Worm (Caenorhabditis elegans) whole organism, L3 larva: ENCODE results near the gene prx-2.

Source experiments
- R02D3.7 ChIP-seq: fragments of 150-350 bp; optimal IDR thresholded peaks from 2 replicates; lab custom pipeline; 2014; ENCODE audit warnings: missing biosample characterization, missing genetic modification characterization
- ZK546.5 ChIP-seq: sonication (generic microtip); optimal IDR thresholded peaks from 2 replicates; lab custom pipeline; 2017; ENCODE audit warnings: missing biosample characterization, missing genetic modification characterization
- ama-1 ChIP-seq: fragments of 150-350 bp; optimal IDR thresholded peaks from 2 replicates; lab custom pipeline; 2018
- ceh-16 ChIP-seq: sonication (generic microtip); optimal IDR thresholded peaks from 2 replicates; lab custom pipeline; 2017; ENCODE audit warnings: missing biosample characterization, missing genetic modification characterization
- ceh-28 ChIP-seq: fragments of 150-350 bp; optimal IDR thresholded peaks from 2 replicates; lab custom pipeline; 2014; ENCODE audit warnings: missing biosample characterization, missing genetic modification reagents, missing genetic modification characterization
- ceh-9 ChIP-seq: sonication (generic microtip); optimal IDR thresholded peaks from 2 replicates; lab custom pipeline; 2018; ENCODE audit warnings: missing biosample characterization, missing genetic modification characterization
- daf-12 ChIP-seq: fragments of 150-350 bp; optimal IDR thresholded peaks from 2 replicates; lab custom pipeline; 2014; ENCODE audit warnings: missing biosample characterization, missing genetic modification reagents, missing genetic modification characterization
- egl-27 ChIP-seq: sonication (generic microtip); optimal IDR thresholded peaks from 4 replicates; lab custom pipeline; 2017; ENCODE audit warnings: missing biosample characterization, missing genetic modification reagents, missing genetic modification characterization
- elt-1 ChIP-seq: fragments of 150-350 bp; optimal IDR thresholded peaks from 2 replicates; lab custom pipeline; 2014; ENCODE audit warnings: missing biosample characterization, missing genetic modification characterization
- elt-2 ChIP-seq: sonication (generic microtip); optimal IDR thresholded peaks from 2 replicates; lab custom pipeline; 2016; ENCODE audit warnings: missing genetic modification reagents, mild to moderate bottlenecking, missing genetic modification characterization, missing compliant biosample characterization
- elt-3 ChIP-seq, 3 experiments: fragments of 150-350 bp in 1 of 3; sonication (generic microtip) in 2 of 3; optimal IDR thresholded peaks; 2 replicates in 2 of 3; 4 replicates in 1 of 3; lab custom pipeline; 2014 to 2017; ENCODE audit warnings: missing biosample characterization in 3 of 3, missing genetic modification characterization in 3 of 3
- eor-1 ChIP-seq, 2 experiments: fragments of 150-350 bp; optimal IDR thresholded peaks; 2 replicates each; lab custom pipeline; 2014 to 2018; ENCODE audit warnings: missing biosample characterization in 2 of 2, missing genetic modification characterization in 2 of 2
- fkh-10 ChIP-seq: sonication (generic microtip); optimal IDR thresholded peaks from 2 replicates; lab custom pipeline; 2017; ENCODE audit warnings: missing biosample characterization, missing genetic modification reagents, missing genetic modification characterization
- fos-1 ChIP-seq: fragments of 150-350 bp; optimal IDR thresholded peaks from 2 replicates; lab custom pipeline; 2014; ENCODE audit warnings: missing biosample characterization, missing genetic modification characterization
- jun-1 ChIP-seq: fragments of 150-350 bp; optimal IDR thresholded peaks from 2 replicates; lab custom pipeline; 2014; ENCODE audit warnings: missing biosample characterization, missing genetic modification reagents, missing genetic modification characterization
- lin-15B ChIP-seq: fragments of 150-350 bp; optimal IDR thresholded peaks from 2 replicates; lab custom pipeline; 2014; ENCODE audit warnings: missing biosample characterization, missing genetic modification characterization
- lsy-12 ChIP-seq: sonication (generic microtip); optimal IDR thresholded peaks from 2 replicates; lab custom pipeline; 2016; ENCODE audit warnings: mild to moderate bottlenecking, missing genetic modification characterization, missing compliant biosample characterization
- mml-1 ChIP-seq: fragments of 150-350 bp; sonication (generic microtip); optimal IDR thresholded peaks from 3 replicates; lab custom pipeline; 2014; ENCODE audit warnings: missing biosample characterization, missing genetic modification characterization
- nhr-11 ChIP-seq: fragments of 150-350 bp; optimal IDR thresholded peaks from 2 replicates; lab custom pipeline; 2014; ENCODE audit warnings: missing biosample characterization, missing genetic modification characterization
- nhr-12 ChIP-seq: fragments of 150-350 bp; optimal IDR thresholded peaks from 2 replicates; lab custom pipeline; 2014; ENCODE audit warnings: missing biosample characterization, missing genetic modification characterization
- nhr-23 ChIP-seq: fragments of 150-350 bp; optimal IDR thresholded peaks from 2 replicates; lab custom pipeline; 2014; ENCODE audit warnings: missing biosample characterization, missing genetic modification reagents, missing genetic modification characterization
- nhr-237 ChIP-seq: fragments of 150-350 bp; optimal IDR thresholded peaks from 2 replicates; lab custom pipeline; 2014; ENCODE audit warnings: missing biosample characterization, missing genetic modification characterization
- nhr-25 ChIP-seq: sonication (generic microtip); optimal IDR thresholded peaks from 2 replicates; lab custom pipeline; 2017; ENCODE audit warnings: missing biosample characterization, missing genetic modification characterization
- nhr-28 ChIP-seq: fragments of 150-350 bp; optimal IDR thresholded peaks from 2 replicates; lab custom pipeline; 2014; ENCODE audit warnings: missing biosample characterization, missing genetic modification characterization
- nhr-43 ChIP-seq: sonication (generic microtip); optimal IDR thresholded peaks from 2 replicates; lab custom pipeline; 2016; ENCODE audit warnings: mild to moderate bottlenecking, missing genetic modification characterization, missing compliant biosample characterization; ENCODE audit not compliant: poor library complexity, severe bottlenecking
- nhr-76 ChIP-seq: fragments of 150-350 bp; sonication (generic microtip); optimal IDR thresholded peaks from 5 replicates; lab custom pipeline; 2014; ENCODE audit warnings: missing biosample characterization, missing genetic modification characterization
- nhr-77 ChIP-seq: fragments of 150-350 bp; optimal IDR thresholded peaks from 2 replicates; lab custom pipeline; 2014; ENCODE audit warnings: missing biosample characterization, missing genetic modification characterization
- pha-4 ChIP-seq: fragments of 150-350 bp; optimal IDR thresholded peaks from 2 replicates; lab custom pipeline; 2014; ENCODE audit warnings: missing biosample characterization, missing genetic modification reagents, missing genetic modification characterization
- pqm-1 ChIP-seq: fragments of 150-350 bp; optimal IDR thresholded peaks from 2 replicates; lab custom pipeline; 2017; ENCODE audit warnings: missing biosample characterization, missing genetic modification characterization, inconsistent platforms
- sea-2 ChIP-seq: fragments of 150-350 bp; sonication (generic microtip); optimal IDR thresholded peaks from 4 replicates; lab custom pipeline; 2014; ENCODE audit warnings: missing biosample characterization, missing genetic modification reagents, missing genetic modification characterization
- skn-1 ChIP-seq: fragments of 150-350 bp; optimal IDR thresholded peaks from 2 replicates; lab custom pipeline; 2014; ENCODE audit warnings: missing biosample characterization, missing genetic modification characterization
- unc-62 ChIP-seq: fragments of 150-350 bp; sonication (generic microtip); optimal IDR thresholded peaks from 4 replicates; lab custom pipeline; 2014; ENCODE audit warnings: missing biosample characterization, missing genetic modification reagents, missing genetic modification characterization
- zag-1 ChIP-seq: fragments of 150-350 bp; optimal IDR thresholded peaks from 2 replicates; lab custom pipeline; 2014; ENCODE audit warnings: missing biosample characterization, missing genetic modification characterization
- ztf-11 ChIP-seq: fragments of 150-350 bp; optimal IDR thresholded peaks from 2 replicates; lab custom pipeline; 2014; ENCODE audit warnings: missing biosample characterization, missing genetic modification characterization
- ztf-4 ChIP-seq: fragments of 150-350 bp; optimal IDR thresholded peaks from 2 replicates; lab custom pipeline; 2014; ENCODE audit warnings: missing biosample characterization, missing genetic modification characterization

prx-2 gene

DNA sequence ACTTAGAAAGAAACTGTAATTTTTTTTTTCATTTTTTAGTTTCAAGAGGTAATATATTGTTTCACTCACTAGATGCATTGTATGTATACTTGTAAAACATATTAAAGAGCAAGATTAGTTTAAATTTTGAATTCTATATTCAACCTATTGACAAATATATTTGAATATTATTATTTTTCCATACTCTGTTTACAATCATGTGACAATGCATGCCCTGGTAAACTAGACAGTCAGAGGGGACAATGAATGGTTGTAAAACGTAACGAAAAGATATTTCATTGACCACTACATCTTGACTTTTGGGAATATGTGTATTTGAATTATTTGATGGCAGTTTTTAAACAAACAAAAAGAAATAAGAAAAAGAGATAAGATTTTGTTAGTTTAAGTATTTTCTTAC lies 21.6 kb upstream of the prx-2 start:
- TF ChIP-seq jun-1 (no peak), nhr-76 (tag; lab: Kevin White, UChicago) (no peak), pha-4 (tag; lab: Kevin White, UChicago) (peak; percentile 36)

ce11 chrIV:11623060-11623459 lies 20.9 kb upstream of the prx-2 start, which contains the start of gene lys-4:
Gene lys-4, minus strand, starts transcription at chrIV:11623174.
- peak; percentile 82 for TF ChIP-seq elt-2 (tag; lab: Kevin White, UChicago)
- peak; percentile 75 for TF ChIP-seq pqm-1 (tag; lab: Kevin White, UChicago)
- no peak for TF ChIP-seq ztf-4 (tag; lab: Kevin White, UChicago)
- TF ChIP-seq nhr-23 (tag; lab: Kevin White, UChicago), result no peak
- TF ChIP-seq ceh-16 (tag; lab: Kevin White, UChicago), result no peak

DNA sequence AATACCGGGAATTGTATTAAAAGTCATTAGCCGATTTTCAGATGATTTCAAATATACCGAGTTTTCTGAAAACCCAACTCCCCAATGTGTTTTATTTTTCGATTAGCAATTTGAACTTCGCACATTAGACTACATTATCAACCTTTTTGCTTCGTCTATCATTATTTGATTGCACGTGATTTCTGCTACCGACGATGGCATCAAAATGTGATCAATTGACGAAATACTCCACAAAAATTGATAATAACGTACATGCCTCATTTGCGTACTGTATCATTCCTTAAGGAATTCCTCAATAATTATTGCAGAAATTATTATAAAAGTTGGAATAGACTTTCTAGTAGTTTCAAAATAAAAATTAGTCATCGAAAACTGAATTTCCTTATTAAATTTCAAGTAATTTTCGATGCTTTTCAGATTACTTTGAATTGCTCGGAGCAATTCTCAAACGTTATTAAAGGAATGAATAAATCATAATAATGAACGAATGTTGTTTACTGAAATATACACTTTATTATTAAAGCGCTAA lies 20.1 kb upstream of the prx-2 start:
- peak; percentile 13 for TF ChIP-seq pha-4 (tag; lab: Kevin White, UChicago)
- peak; percentile 77 for TF ChIP-seq elt-2 (tag; lab: Kevin White, UChicago)
- TF ChIP-seq pqm-1 (tag; lab: Kevin White, UChicago), result peak; percentile 74
- no peak for TF ChIP-seq zag-1 (tag; lab: Kevin White, UChicago)

DNA sequence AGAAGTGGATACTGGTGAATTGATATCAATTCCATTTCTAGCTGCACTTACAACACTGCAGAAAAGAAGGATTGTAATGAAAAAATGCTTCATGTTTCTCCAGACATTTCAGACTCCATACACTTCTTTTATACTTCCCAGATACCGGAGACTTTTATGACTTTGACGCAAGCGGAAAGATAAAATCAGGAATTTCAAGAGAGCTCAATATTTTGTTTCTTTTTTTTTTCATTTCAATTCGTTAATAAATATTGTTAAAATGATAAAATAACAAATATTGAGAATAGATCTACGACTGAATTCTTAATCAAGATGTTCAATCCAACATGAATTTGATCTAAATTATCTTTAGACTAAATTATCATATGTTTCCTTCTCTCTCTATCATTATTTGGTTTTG lies 18.4 kb upstream of the prx-2 start, which contains the start of gene lys-5:
Gene lys-5 (minus strand): TSS at position 101 of the 400 bp plus-strand sequence.
- TF ChIP-seq elt-2 (tag; lab: Kevin White, UChicago) (peak; percentile 7), ceh-16 (tag; lab: Kevin White, UChicago) (no peak)

- TF ChIP-seq elt-2 (tag; lab: Kevin White, UChicago), result peak; percentile 7
- no peak for TF ChIP-seq eor-1 (tag; optimal IDR thresholded peaks at IDR 0.05; lab: Kevin White, UChicago)
- peak; percentile 29 for TF ChIP-seq pqm-1 (tag; lab: Kevin White, UChicago)
Measured at ce11 chrIV:11627847-11628246, 16.1 kb upstream of the prx-2 start, which contains the start of gene lys-6. Gene lys-6, minus strand, starts transcription at chrIV:11627947.

- TF ChIP-seq fos-1 (tag; lab: Kevin White, UChicago) (no peak), fkh-10 (no peak), pqm-1 (tag; lab: Kevin White, UChicago) (no peak), daf-12 (tag; lab: Kevin White, UChicago) (no peak)
Measured at ce11 chrIV:11631750-11632149, 12.2 kb upstream of the prx-2 start, which contains the start of gene F58B3.4. Gene F58B3.4, minus strand, starts transcription at chrIV:11631850.

DNA sequence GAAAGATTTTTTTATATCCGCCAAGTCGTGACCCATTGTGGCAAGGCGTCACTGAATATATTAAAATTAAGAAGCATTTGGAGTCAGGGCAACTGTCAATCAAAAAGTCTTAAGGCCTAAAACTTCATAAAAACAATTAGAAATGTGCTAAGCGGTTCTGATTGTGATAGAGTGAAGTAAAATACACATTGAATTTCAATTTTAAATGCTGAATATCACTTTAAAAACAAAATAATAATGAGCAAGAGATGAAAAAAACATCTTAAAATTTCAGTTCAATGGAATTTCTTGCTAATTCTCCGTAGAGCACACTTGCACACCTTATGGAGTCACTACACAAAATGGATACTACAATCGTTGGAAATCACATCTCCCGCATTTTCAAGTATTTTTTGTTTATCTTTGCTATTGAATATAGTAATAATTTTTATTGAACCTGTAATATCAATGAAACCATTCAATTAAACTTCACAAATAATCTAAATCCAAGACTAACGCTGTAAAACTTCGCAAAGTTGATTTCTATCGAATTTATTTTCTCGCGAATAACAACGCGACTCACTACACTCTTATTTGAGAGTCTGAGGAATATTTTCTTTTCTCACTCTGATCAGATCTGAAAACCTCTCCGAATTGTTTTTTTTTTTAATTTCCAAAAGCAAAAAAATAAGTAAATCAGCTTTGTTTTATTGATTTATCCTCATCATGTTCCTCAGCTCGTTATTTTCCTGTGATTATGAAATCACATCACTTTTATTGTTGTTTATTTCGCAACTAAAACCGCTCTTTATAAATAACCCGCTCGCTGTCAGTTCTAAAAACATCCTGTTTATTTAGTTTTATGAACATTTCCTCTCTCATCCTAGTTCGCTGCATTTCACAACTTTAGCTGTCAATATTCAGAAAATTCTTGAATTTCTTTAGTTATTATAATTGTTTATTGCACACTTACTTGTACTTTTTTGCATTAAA lies 8.2 kb upstream of the prx-2 start, which contains the start of gene mars-1:
Gene mars-1 (minus strand): TSS at position 51 of the 972 bp plus-strand sequence.
- TF ChIP-seq nhr-25 (tag; lab: Kevin White, UChicago), result peak; percentile 61
- TF ChIP-seq fkh-10, result peak; percentile 25
- no peak for TF ChIP-seq elt-1 (tag; lab: Kevin White, UChicago)
- no peak for TF ChIP-seq sea-2 (GFP tag; lab: Kevin White, UChicago)
- TF ChIP-seq nhr-11 (tag; lab: Kevin White, UChicago), result peak; percentile 34
- no peak for TF ChIP-seq nhr-77 (tag; lab: Kevin White, UChicago)
- no peak for TF ChIP-seq ceh-9 (tag; lab: Kevin White, UChicago)
- TF ChIP-seq elt-2 (tag; lab: Kevin White, UChicago), result peak; percentile 32
- TF ChIP-seq nhr-43, result peak; percentile 31
- TF ChIP-seq ztf-11 (tag; lab: Kevin White, UChicago), result no peak
- no peak for TF ChIP-seq ZK546.5 (tag; lab: Kevin White, UChicago)
- TF ChIP-seq pha-4 (tag; lab: Kevin White, UChicago), result peak; percentile 76
- TF ChIP-seq nhr-28 (tag; lab: Kevin White, UChicago), result no peak
- no peak for TF ChIP-seq unc-62 (GFP tag; lab: Kevin White, UChicago)
- TF ChIP-seq nhr-237 (tag; lab: Kevin White, UChicago), result no peak
- TF ChIP-seq jun-1, result no peak
- TF ChIP-seq eor-1 (tag; optimal IDR thresholded peaks at IDR 0.05; lab: Kevin White, UChicago), result no peak
- peak; percentile 80 for TF ChIP-seq lin-15B (tag; lab: Kevin White, UChicago)
- TF ChIP-seq mml-1 (tag; lab: Kevin White, UChicago), result no peak
- no peak for TF ChIP-seq nhr-12 (tag; lab: Kevin White, UChicago)
- no peak for TF ChIP-seq ama-1
- no peak for TF ChIP-seq pqm-1 (tag; lab: Kevin White, UChicago)
- no peak for TF ChIP-seq R02D3.7 (tag; lab: Kevin White, UChicago)
- TF ChIP-seq ceh-28, result no peak
- TF ChIP-seq fos-1 (tag; lab: Kevin White, UChicago), result no peak
- TF ChIP-seq skn-1 (tag; lab: Kevin White, UChicago), result peak; percentile 39
- peak; percentile 56 for TF ChIP-seq nhr-23 (tag; lab: Kevin White, UChicago)
- TF ChIP-seq lsy-12 (tag; lab: Kevin White, UChicago), result peak; percentile 22
- TF ChIP-seq ceh-16 (tag; lab: Kevin White, UChicago), result no peak
- TF ChIP-seq egl-27 (tag; lab: Kevin White, UChicago), result no peak
- no peak for TF ChIP-seq elt-3 (tag; optimal IDR thresholded peaks at IDR 0.05; lab: Kevin White, UChicago)
- TF ChIP-seq daf-12 (tag; lab: Kevin White, UChicago), result no peak
